Worm (Caenorhabditis elegans) whole organism, L2 larva: ENCODE results near the gene pkc-2.

Experiments
- C34F6.9 ChIP-seq: fragments of 150-350 bp; optimal IDR thresholded peaks from 2 replicates; lab custom pipeline; 2014; ENCODE audit warnings: missing biosample characterization, missing genetic modification characterization
- F13H6.1 ChIP-seq: sonication (generic microtip); optimal IDR thresholded peaks from 2 replicates; lab custom pipeline; 2016; ENCODE audit warnings: missing genetic modification characterization, missing compliant biosample characterization
- R02D3.7 ChIP-seq: fragments of 150-350 bp; optimal IDR thresholded peaks from 2 replicates; lab custom pipeline; 2014; ENCODE audit warnings: missing biosample characterization, missing genetic modification characterization
- Y55F3AM.14 ChIP-seq: fragments of 200-800 bp; sonication (Bioruptor generic); optimal IDR thresholded peaks from 2 replicates; lab custom pipeline; 2018; ENCODE audit warnings: mild to moderate bottlenecking, missing genetic modification characterization, missing compliant biosample characterization
- ZK546.5 ChIP-seq: sonication (generic microtip); optimal IDR thresholded peaks from 2 replicates; lab custom pipeline; 2017; ENCODE audit warnings: missing biosample characterization, missing genetic modification characterization
- aly-2 ChIP-seq: fragments of 150-350 bp; optimal IDR thresholded peaks from 2 replicates; lab custom pipeline; 2014; ENCODE audit warnings: missing biosample characterization, missing genetic modification characterization
- ama-1 ChIP-seq: fragments of 150-350 bp; optimal IDR thresholded peaks from 2 replicates; lab custom pipeline; 2018; ENCODE audit warnings: inconsistent platforms
- blmp-1 ChIP-seq: sonication (generic microtip); optimal IDR thresholded peaks from 2 replicates; lab custom pipeline; 2017; ENCODE audit warnings: missing genetic modification characterization, mild to moderate bottlenecking, missing compliant biosample characterization, antibody characterized with exemption, moderate library complexity; ENCODE audit not compliant: insufficient read depth
- ceh-16 ChIP-seq: fragments of 150-350 bp; optimal IDR thresholded peaks from 2 replicates; lab custom pipeline; 2014; ENCODE audit warnings: missing biosample characterization, missing genetic modification characterization
- crh-2 ChIP-seq: sonication (generic microtip); optimal IDR thresholded peaks from 2 replicates; lab custom pipeline; 2017; ENCODE audit warnings: missing biosample characterization, missing genetic modification characterization
- dmd-4 ChIP-seq: sonication (generic microtip); optimal IDR thresholded peaks from 2 replicates; lab custom pipeline; 2017; ENCODE audit warnings: missing biosample characterization, missing genetic modification characterization
- egl-27 ChIP-seq: sonication (generic microtip); optimal IDR thresholded peaks from 3 replicates; lab custom pipeline; 2017; ENCODE audit warnings: missing biosample characterization, missing genetic modification reagents, missing genetic modification characterization
- elt-1 ChIP-seq: fragments of 150-350 bp; optimal IDR thresholded peaks from 2 replicates; lab custom pipeline; 2014; ENCODE audit warnings: missing biosample characterization, missing genetic modification characterization
- elt-3 ChIP-seq: sonication (generic microtip); optimal IDR thresholded peaks from 2 replicates; lab custom pipeline; 2017; ENCODE audit warnings: missing biosample characterization, missing genetic modification characterization
- fos-1 ChIP-seq: fragments of 150-350 bp; optimal IDR thresholded peaks from 2 replicates; lab custom pipeline; 2014; ENCODE audit warnings: missing biosample characterization, missing genetic modification characterization
- gmeb-1 ChIP-seq: fragments of 150-350 bp; optimal IDR thresholded peaks from 2 replicates; lab custom pipeline; 2014; ENCODE audit warnings: missing biosample characterization, missing genetic modification characterization
- lin-11 ChIP-seq: fragments of 150-350 bp; sonication (generic microtip); optimal IDR thresholded peaks from 2 replicates; lab custom pipeline; 2014; ENCODE audit warnings: missing biosample characterization, missing genetic modification characterization, inconsistent platforms, mixed read lengths
- lin-13 ChIP-seq: fragments of 150-350 bp; optimal IDR thresholded peaks from 2 replicates; lab custom pipeline; 2014; ENCODE audit warnings: missing biosample characterization, missing genetic modification reagents, missing genetic modification characterization
- lsy-2 ChIP-seq, 2 experiments: fragments of 150-350 bp in 1 of 2; sonication (generic microtip) in 1 of 2; optimal IDR thresholded peaks; 2 replicates each; lab custom pipeline; 2014 to 2017; ENCODE audit warnings: missing biosample characterization in 2 of 2, missing genetic modification characterization in 2 of 2
- mdl-1 ChIP-seq, 2 experiments: fragments of 150-350 bp in 1 of 2; sonication (generic microtip) in 1 of 2; optimal IDR thresholded peaks; 2 replicates each; lab custom pipeline; 2017; ENCODE audit warnings: missing biosample characterization in 2 of 2, missing genetic modification characterization in 2 of 2
- nhr-10 ChIP-seq: sonication (generic microtip); optimal IDR thresholded peaks from 2 replicates; lab custom pipeline; 2017; ENCODE audit warnings: missing biosample characterization, missing genetic modification characterization
- nhr-129 ChIP-seq: fragments of 150-350 bp; optimal IDR thresholded peaks from 2 replicates; lab custom pipeline; 2014; ENCODE audit warnings: missing biosample characterization, missing genetic modification characterization
- nhr-23 ChIP-seq: fragments of 150-350 bp; optimal IDR thresholded peaks from 2 replicates; lab custom pipeline; 2014; ENCODE audit warnings: missing biosample characterization, missing genetic modification reagents, missing genetic modification characterization
- nhr-237 ChIP-seq: fragments of 150-350 bp; optimal IDR thresholded peaks from 2 replicates; lab custom pipeline; 2014; ENCODE audit warnings: missing biosample characterization, missing genetic modification characterization
- nhr-25 ChIP-seq: fragments of 150-350 bp; sonication (generic microtip); optimal IDR thresholded peaks from 3 replicates; lab custom pipeline; 2014; ENCODE audit warnings: missing biosample characterization, missing genetic modification characterization
- nhr-77 ChIP-seq: fragments of 150-350 bp; optimal IDR thresholded peaks from 2 replicates; lab custom pipeline; 2014; ENCODE audit warnings: missing biosample characterization, missing genetic modification characterization
- peb-1 ChIP-seq: fragments of 150-350 bp; optimal IDR thresholded peaks from 2 replicates; lab custom pipeline; 2014; ENCODE audit warnings: missing biosample characterization, missing genetic modification characterization
- sem-4 ChIP-seq: fragments of 150-350 bp; optimal IDR thresholded peaks from 2 replicates; lab custom pipeline; 2014; ENCODE audit warnings: missing biosample characterization, missing genetic modification reagents, missing genetic modification characterization
- sma-3 ChIP-seq: sonication (generic microtip); optimal IDR thresholded peaks from 2 replicates; lab custom pipeline; 2016; ENCODE audit warnings: missing genetic modification reagents, missing genetic modification characterization, missing compliant biosample characterization
- sma-9 ChIP-seq, 2 experiments: fragments of 150-350 bp in 1 of 2; sonication (generic microtip) in 1 of 2; optimal IDR thresholded peaks; 2 replicates each; lab custom pipeline; 2014 to 2016; ENCODE audit warnings: missing genetic modification characterization in 2 of 2, mild to moderate bottlenecking in 1 of 2, missing biosample characterization in 1 of 2, missing compliant biosample characterization in 1 of 2, missing genetic modification reagents in 1 of 2, moderate library complexity in 1 of 2
- snpc-4 ChIP-seq: fragments of 150-350 bp; optimal IDR thresholded peaks from 2 replicates; lab custom pipeline; 2014; ENCODE audit warnings: missing biosample characterization, missing genetic modification characterization
- unc-39 ChIP-seq: fragments of 150-350 bp; optimal IDR thresholded peaks from 2 replicates; lab custom pipeline; 2014; ENCODE audit warnings: missing biosample characterization, missing genetic modification characterization
- unc-55 ChIP-seq: fragments of 150-350 bp; sonication (generic microtip); optimal IDR thresholded peaks from 3 replicates; lab custom pipeline; 2014; ENCODE audit warnings: missing biosample characterization, missing genetic modification reagents, missing genetic modification characterization
- unc-62 ChIP-seq: fragments of 150-350 bp; optimal IDR thresholded peaks from 2 replicates; lab custom pipeline; 2014; ENCODE audit warnings: missing biosample characterization, missing genetic modification reagents, missing genetic modification characterization
- ztf-4 ChIP-seq: fragments of 150-350 bp; optimal IDR thresholded peaks from 2 replicates; lab custom pipeline; 2014; ENCODE audit warnings: missing biosample characterization, missing genetic modification characterization

pkc-2 gene

ce11 chrX:9349844-9350556, 14.6 kb upstream of the pkc-2 start, which contains the start of gene flp-20:
flp-20 (minus strand) TSS chrX:9349894.
- TF ChIP-seq ceh-16 (no peak), unc-55 (peak; percentile 56), nhr-10 (no peak)

ce11 chrX:9361136-9361535, 3.5 kb upstream of the pkc-2 start:
- TF ChIP-seq aly-2 (no peak), mdl-1 (tag; optimal IDR thresholded peaks at IDR 0.05; lab: Kevin White, UChicago) (no peak), ama-1 (lab: Kevin White, UChicago) (no peak), snpc-4 (tag; lab: Kevin White, UChicago) (no peak), fos-1 (no peak), unc-55 (no peak), nhr-129 (no peak)

- peak; percentile 45 for TF ChIP-seq fos-1
- no peak for TF ChIP-seq R02D3.7 (tag; lab: Kevin White, UChicago)
- TF ChIP-seq sma-9 (GFP tag; optimal IDR thresholded peaks at IDR 0.05; lab: Kevin White, UChicago): peak; percentile 56
- no peak for TF ChIP-seq sma-9 (tag; optimal IDR thresholded peaks at IDR 0.05; lab: Kevin White, UChicago)
- no peak for TF ChIP-seq unc-62 (GFP tag; lab: Kevin White, UChicago)
- TF ChIP-seq, all 48 proteins: peak for 2
These were observed 536 bp upstream of the pkc-2 start for ce11 chrX:9364082-9364481.

ce11 chrX:9369927-9370326, 5.3 kb downstream of the pkc-2 start:
- TF ChIP-seq unc-62 (GFP tag; lab: Kevin White, UChicago): no peak
- TF ChIP-seq egl-27 (tag; lab: Kevin White, UChicago): no peak
- no peak for TF ChIP-seq ama-1 (lab: Kevin White, UChicago)
- no peak for TF ChIP-seq nhr-25 (tag; lab: Kevin White, UChicago)
- TF ChIP-seq unc-55: no peak

ce11 chrX:9372221-9372620, 7.6 kb downstream of the pkc-2 start:
- TF ChIP-seq elt-3 (no peak), unc-39 (tag; lab: Kevin White, UChicago) (no peak), lin-11 (tag; lab: Kevin White, UChicago) (no peak), unc-62 (GFP tag; lab: Kevin White, UChicago) (no peak), elt-1 (no peak), egl-27 (tag; lab: Kevin White, UChicago) (no peak), blmp-1 (no peak), gmeb-1 (no peak)

ce11 chrX:9372987-9373386, 8.4 kb downstream of the pkc-2 start:
- TF ChIP-seq fos-1 (peak; percentile 17), F13H6.1 (tag; lab: Kevin White, UChicago) (peak; percentile 48), ztf-4 (tag; lab: Kevin White, UChicago) (no peak), blmp-1 (no peak), sma-3 (peak; percentile 34), crh-2 (tag; lab: Kevin White, UChicago) (peak; percentile 26), nhr-129 (peak; percentile 61), ceh-16 (peak; percentile 1), lin-13 (peak; percentile 30), lsy-2 (tag; optimal IDR thresholded peaks at IDR 0.05; lab: Kevin White, UChicago) (peak in 1 of 2 experiments; percentile 26), lin-11 (tag; lab: Kevin White, UChicago) (no peak), Y55F3AM.14 (GFP tag; lab: Kevin White, UChicago) (peak; percentile 41), unc-55 (peak; percentile 34)

ce11 chrX:9373729-9374128, 9.1 kb downstream of the pkc-2 start:
- TF ChIP-seq R02D3.7 (tag; lab: Kevin White, UChicago) (no peak), F13H6.1 (tag; lab: Kevin White, UChicago) (no peak), nhr-23 (no peak), unc-39 (tag; lab: Kevin White, UChicago) (no peak), aly-2 (no peak), nhr-77 (tag; lab: Kevin White, UChicago) (no peak), lsy-2 (tag; optimal IDR thresholded peaks at IDR 0.05; lab: Kevin White, UChicago) (no peak), peb-1 (tag; lab: Kevin White, UChicago) (no peak), sem-4 (tag; lab: Kevin White, UChicago) (no peak), fos-1 (no peak), C34F6.9 (tag; lab: Kevin White, UChicago) (no peak), dmd-4 (no peak), sma-9 (GFP tag; optimal IDR thresholded peaks at IDR 0.05; lab: Kevin White, UChicago) (no peak), sma-9 (tag; optimal IDR thresholded peaks at IDR 0.05; lab: Kevin White, UChicago) (no peak), ZK546.5 (tag; lab: Kevin White, UChicago) (no peak), nhr-237 (tag; lab: Kevin White, UChicago) (no peak)
